Worm (Caenorhabditis elegans) whole organism, young adult: ENCODE results near the gene rpac-19.
A peak's percentile ranks its signal among the peaks of the same experiment; 100 is the strongest.

ENCODE experiments used
- B0019.2 ChIP-seq: fragments of 200-800 bp; sonication (Bioruptor generic); conservative IDR thresholded peaks from 2 replicates; pipeline ENCODE4 v1.3.6; 2022; ENCODE audit warnings: missing genetic modification reagents, missing genetic modification characterization, missing compliant biosample characterization
- B0336.3 ChIP-seq: fragments of 200-800 bp; sonication (Bioruptor generic); IDR thresholded peaks from 2 replicates; pipeline ENCODE4 v1.3.6; 2022; ENCODE audit warnings: missing genetic modification characterization, missing compliant biosample characterization
- C06A6.2 ChIP-seq: fragments of 200-800 bp; sonication (Bioruptor generic); conservative IDR thresholded peaks from 2 replicates; pipeline ENCODE4 v1.3.6; 2022; ENCODE audit warnings: missing genetic modification characterization, missing compliant biosample characterization
- D2030.7 ChIP-seq: fragments of 200-800 bp; sonication (Bioruptor generic); IDR thresholded peaks from 2 replicates; pipeline ENCODE4 v1.3.6; 2022; ENCODE audit warnings: missing genetic modification reagents, missing genetic modification characterization, missing compliant biosample characterization
- F49E8.2 ChIP-seq: sonication (generic microtip); optimal IDR thresholded peaks from 3 replicates; lab custom pipeline; 2017; ENCODE audit warnings: missing genetic modification characterization, mild to moderate bottlenecking, missing compliant biosample characterization, antibody characterized with exemption, moderate library complexity; ENCODE audit not compliant: insufficient read depth
- F52B5.7 ChIP-seq: sonication (generic microtip); optimal IDR thresholded peaks from 2 replicates; lab custom pipeline; 2016; ENCODE audit warnings: mild to moderate bottlenecking, missing genetic modification characterization, missing compliant biosample characterization
- F55B11.4 ChIP-seq: sonication (generic microtip); optimal IDR thresholded peaks from 2 replicates; lab custom pipeline; 2016; ENCODE audit warnings: missing compliant biosample characterization, missing genetic modification characterization, borderline replicate concordance; ENCODE audit not compliant: insufficient read depth
- K11D2.4 ChIP-seq: fragments of 200-800 bp; sonication (Bioruptor generic); IDR thresholded peaks from 2 replicates; pipeline ENCODE4 v1.3.6; 2022; ENCODE audit warnings: missing genetic modification reagents, missing genetic modification characterization, missing compliant biosample characterization
- Y53G8AR.9 ChIP-seq: fragments of 200-800 bp; sonication (Bioruptor generic); conservative IDR thresholded peaks from 2 replicates; pipeline ENCODE4 v1.3.6; 2022; ENCODE audit warnings: missing genetic modification reagents, missing genetic modification characterization, missing compliant biosample characterization
- Y67H2A.10 ChIP-seq: fragments of 200-800 bp; sonication (Bioruptor generic); conservative IDR thresholded peaks from 2 replicates; pipeline ENCODE4 v1.3.6; 2022; ENCODE audit warnings: missing genetic modification reagents, missing genetic modification characterization, missing compliant biosample characterization
- ama-1 ChIP-seq, 3 experiments: fragments of 150-350 bp in 1 of 3; sonication (generic microtip) in 2 of 3; optimal IDR thresholded peaks; 2 replicates each; lab custom pipeline; 2014 to 2018; ENCODE audit warnings: missing biosample characterization in 2 of 3, missing genetic modification characterization in 2 of 3, missing genetic modification reagents in 2 of 3
- atf-7 ChIP-seq: sonication (generic microtip); optimal IDR thresholded peaks from 2 replicates; lab custom pipeline; 2017; ENCODE audit warnings: mild to moderate bottlenecking, missing genetic modification characterization, missing compliant biosample characterization
- attf-5 ChIP-seq: fragments of 200-800 bp; sonication (Bioruptor generic); optimal IDR thresholded peaks from 2 replicates; lab custom pipeline; 2018; ENCODE audit warnings: mild to moderate bottlenecking, missing genetic modification characterization, missing compliant biosample characterization
- bed-1 ChIP-seq: fragments of 200-800 bp; sonication (Bioruptor generic); IDR thresholded peaks from 2 replicates; pipeline ENCODE4 v1.3.6; 2022; ENCODE audit warnings: missing genetic modification reagents, missing genetic modification characterization, missing compliant biosample characterization
- ccch-3 ChIP-seq: fragments of 200-800 bp; sonication (Bioruptor generic); optimal IDR thresholded peaks from 2 replicates; lab custom pipeline; 2018; ENCODE audit warnings: mild to moderate bottlenecking, missing genetic modification characterization, missing compliant biosample characterization
- cebp-1 ChIP-seq, 2 experiments: fragments of 200-800 bp in 1 of 2; sonication (Bioruptor generic) in 1 of 2; sonication (generic microtip) in 1 of 2; IDR thresholded peaks in 1 of 2; optimal IDR thresholded peaks in 1 of 2; 2 replicates each; pipeline versions ENCODE4 v1.3.6 to Lab custom; 2017 to 2022; ENCODE audit warnings: missing compliant biosample characterization in 2 of 2, missing genetic modification characterization in 2 of 2, mild to moderate bottlenecking in 1 of 2, missing genetic modification reagents in 1 of 2, moderate library complexity in 1 of 2
- cebp-2 ChIP-seq: fragments of 200-800 bp; sonication (Bioruptor generic); IDR thresholded peaks from 2 replicates; pipeline ENCODE4 v1.3.6; 2022; ENCODE audit warnings: missing genetic modification characterization, missing compliant biosample characterization
- ceh-100 ChIP-seq: fragments of 200-800 bp; sonication (Bioruptor generic); IDR thresholded peaks from 2 replicates; pipeline ENCODE4 v1.3.6; 2022; ENCODE audit warnings: missing genetic modification reagents, missing genetic modification characterization, missing compliant biosample characterization
- ceh-40 ChIP-seq: fragments of 200-800 bp; sonication (Bioruptor generic); IDR thresholded peaks from 2 replicates; pipeline ENCODE4 v1.3.6; 2022; ENCODE audit warnings: missing genetic modification characterization, missing compliant biosample characterization
- dpl-1 ChIP-seq: fragments of 150-350 bp; optimal IDR thresholded peaks from 2 replicates; lab custom pipeline; 2014; ENCODE audit warnings: missing biosample characterization, missing genetic modification reagents, missing genetic modification characterization
- efl-1 ChIP-seq: fragments of 150-350 bp; optimal IDR thresholded peaks from 2 replicates; lab custom pipeline; 2014; ENCODE audit warnings: missing biosample characterization, missing genetic modification reagents, missing genetic modification characterization
- egl-18 ChIP-seq: fragments of 200-800 bp; sonication (Bioruptor generic); IDR thresholded peaks from 2 replicates; pipeline ENCODE4 v1.3.6; 2022; ENCODE audit warnings: missing genetic modification reagents, missing genetic modification characterization, missing compliant biosample characterization
- egl-44 ChIP-seq: fragments of 200-800 bp; sonication (Bioruptor generic); IDR thresholded peaks from 2 replicates; pipeline ENCODE4 v1.3.6; 2022; ENCODE audit warnings: missing genetic modification reagents, missing genetic modification characterization, missing compliant biosample characterization
- fkh-3 ChIP-seq: sonication (generic microtip); optimal IDR thresholded peaks from 2 replicates; lab custom pipeline; 2016; ENCODE audit warnings: mild to moderate bottlenecking, missing genetic modification characterization, missing compliant biosample characterization
- gei-17 ChIP-seq: fragments of 200-800 bp; sonication (Bioruptor generic); optimal IDR thresholded peaks from 2 replicates; lab custom pipeline; 2018; ENCODE audit warnings: mild to moderate bottlenecking, missing genetic modification characterization, missing compliant biosample characterization
- hlh-12 ChIP-seq: sonication (generic microtip); optimal IDR thresholded peaks from 2 replicates; lab custom pipeline; 2016; ENCODE audit warnings: missing genetic modification characterization, missing compliant biosample characterization
- hrde-1 ChIP-seq: sonication (generic microtip); optimal IDR thresholded peaks from 2 replicates; lab custom pipeline; 2016; ENCODE audit warnings: missing genetic modification characterization, mild to moderate bottlenecking, missing compliant biosample characterization, moderate library complexity, missing genotype, missing genetic modification reagents, borderline replicate concordance
- lin-26 ChIP-seq: fragments of 200-800 bp; sonication (Bioruptor generic); IDR thresholded peaks from 2 replicates; pipeline ENCODE4 v1.3.6; 2022; ENCODE audit warnings: missing genetic modification reagents, missing genetic modification characterization, missing compliant biosample characterization
- lin-40 ChIP-seq: sonication (generic microtip); optimal IDR thresholded peaks from 2 replicates; lab custom pipeline; 2016; ENCODE audit warnings: missing genetic modification characterization, mild to moderate bottlenecking, missing compliant biosample characterization, missing genotype, missing genetic modification reagents
- lin-54 ChIP-seq: fragments of 200-800 bp; sonication (Bioruptor generic); optimal IDR thresholded peaks from 2 replicates; lab custom pipeline; 2018; ENCODE audit warnings: mild to moderate bottlenecking, missing genetic modification characterization, missing compliant biosample characterization
- lsy-27 ChIP-seq: sonication (generic microtip); optimal IDR thresholded peaks from 2 replicates; lab custom pipeline; 2017; ENCODE audit warnings: missing genetic modification characterization, mild to moderate bottlenecking, missing compliant biosample characterization, antibody characterized with exemption, missing genotype, borderline replicate concordance; ENCODE audit not compliant: insufficient read depth
- mcd-1 ChIP-seq: fragments of 200-800 bp; sonication (Bioruptor generic); IDR thresholded peaks from 2 replicates; pipeline ENCODE4 v1.3.6; 2022; ENCODE audit warnings: missing genetic modification reagents, missing genetic modification characterization, missing compliant biosample characterization
- nfya-2 ChIP-seq: fragments of 200-800 bp; sonication (Bioruptor generic); IDR thresholded peaks from 2 replicates; pipeline ENCODE4 v1.3.6; 2022; ENCODE audit warnings: missing genetic modification reagents, missing genetic modification characterization, missing compliant biosample characterization
- nhr-120 ChIP-seq: fragments of 200-800 bp; sonication (Bioruptor generic); IDR thresholded peaks from 2 replicates; pipeline ENCODE4 v1.3.6; 2022; ENCODE audit warnings: missing genetic modification characterization, missing compliant biosample characterization
- nhr-90 ChIP-seq: sonication (generic microtip); optimal IDR thresholded peaks from 2 replicates; lab custom pipeline; 2016; ENCODE audit warnings: missing genotype, mild to moderate bottlenecking, missing genetic modification characterization, missing compliant biosample characterization
- pbrm-1 ChIP-seq: fragments of 200-800 bp; sonication (Bioruptor generic); IDR thresholded peaks from 2 replicates; pipeline ENCODE4 v1.3.6; 2022; ENCODE audit warnings: missing genetic modification reagents, missing genetic modification characterization, missing compliant biosample characterization
- rcor-1 ChIP-seq: fragments of 200-800 bp; sonication (Bioruptor generic); IDR thresholded peaks from 2 replicates; pipeline ENCODE4 v1.3.6; 2022; ENCODE audit warnings: missing genetic modification reagents, missing genetic modification characterization, missing compliant biosample characterization
- rpc-1 ChIP-seq, 2 experiments: fragments of 150-350 bp in 1 of 2; sonication (generic microtip) in 1 of 2; optimal IDR thresholded peaks; 2 replicates each; lab custom pipeline; 2014 to 2018; ENCODE audit warnings: missing biosample characterization in 1 of 2, missing genetic modification characterization in 1 of 2, missing genetic modification reagents in 1 of 2, missing genotype in 1 of 2
- snpc-1.3 ChIP-seq: sonication (generic microtip); optimal IDR thresholded peaks from 2 replicates; lab custom pipeline; 2017; ENCODE audit warnings: missing genetic modification characterization, mild to moderate bottlenecking, missing compliant biosample characterization, antibody characterized with exemption, moderate library complexity, missing genotype, missing genetic modification reagents; ENCODE audit not compliant: insufficient read depth
- snpc-3.4 ChIP-seq: sonication (generic microtip); optimal IDR thresholded peaks from 2 replicates; lab custom pipeline; 2017; ENCODE audit warnings: missing genetic modification characterization, mild to moderate bottlenecking, missing compliant biosample characterization, antibody characterized with exemption, moderate library complexity, missing genotype, missing genetic modification reagents
- snpc-4 ChIP-seq, 5 experiments: fragments of 150-350 bp in 1 of 5; sonication (generic microtip) in 4 of 5; optimal IDR thresholded peaks; 2 replicates each; lab custom pipeline; 2014 to 2018; ENCODE audit warnings: missing genetic modification characterization in 5 of 5, missing biosample characterization in 3 of 5, antibody characterized with exemption in 2 of 5, mild to moderate bottlenecking in 2 of 5, missing compliant biosample characterization in 2 of 5, missing genotype in 2 of 5, moderate library complexity in 2 of 5, missing genetic modification reagents in 1 of 5
- tbp1 ChIP-seq: fragments of 200-800 bp; sonication (Bioruptor generic); optimal IDR thresholded peaks from 2 replicates; lab custom pipeline; 2018; ENCODE audit warnings: mild to moderate bottlenecking, missing genetic modification characterization, missing compliant biosample characterization
- unc-62 ChIP-seq: fragments of 150-350 bp; optimal IDR thresholded peaks from 2 replicates; lab custom pipeline; 2014; ENCODE audit warnings: missing biosample characterization, missing genetic modification reagents, missing genetic modification characterization
- xnd-1 ChIP-seq: sonication (generic microtip); optimal IDR thresholded peaks from 2 replicates; lab custom pipeline; 2016; ENCODE audit warnings: missing genotype, missing genetic modification reagents, missing genetic modification characterization, missing compliant biosample characterization
- zfh-2 ChIP-seq: fragments of 200-800 bp; sonication (Bioruptor generic); conservative IDR thresholded peaks from 2 replicates; pipeline ENCODE4 v1.3.6; 2022; ENCODE audit warnings: missing genetic modification reagents, missing genetic modification characterization, missing compliant biosample characterization
- ztf-22 ChIP-seq: fragments of 200-800 bp; sonication (Bioruptor generic); optimal IDR thresholded peaks from 2 replicates; lab custom pipeline; 2018; ENCODE audit warnings: mild to moderate bottlenecking, missing genetic modification characterization, moderate library complexity, missing compliant biosample characterization
- ztf-3 ChIP-seq: fragments of 200-800 bp; sonication (Bioruptor generic); optimal IDR thresholded peaks from 2 replicates; lab custom pipeline; 2018; ENCODE audit warnings: mild to moderate bottlenecking, missing genetic modification characterization, missing compliant biosample characterization

Gene rpac-19

DNA sequence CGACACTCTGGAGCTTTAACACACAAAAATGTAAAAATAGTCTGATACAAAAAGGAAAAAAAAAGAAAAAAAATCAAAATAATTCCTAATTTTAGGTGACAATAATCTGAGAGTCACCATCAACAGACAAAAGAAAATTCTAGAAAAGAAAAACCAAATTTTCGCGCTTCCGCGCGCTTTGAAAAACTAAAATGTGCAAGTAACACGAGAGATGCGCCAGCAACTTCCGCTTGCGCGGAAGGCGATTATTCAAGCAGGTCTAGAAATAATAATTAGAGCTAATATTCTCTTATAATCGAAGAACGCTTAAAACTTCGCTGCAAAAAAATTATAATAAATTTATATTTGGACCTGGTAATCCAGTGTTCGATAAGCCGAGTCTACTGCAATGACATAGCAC lies 12.8 kb downstream of the rpac-19 start (continued):
- TF ChIP-seq mcd-1 (GFP tag; lab: Robert Waterston, UW) (peak; percentile 95), F49E8.2 (tag; lab: Kevin White, UChicago) (peak; percentile 97), unc-62 (GFP tag; lab: Kevin White, UChicago) (no peak), fkh-3 (tag; lab: Kevin White, UChicago) (no peak), rcor-1 (GFP tag; lab: Robert Waterston, UW) (peak; percentile 97), egl-44 (GFP tag; lab: Robert Waterston, UW) (no peak), nfya-2 (peak; percentile 87; the same call in 1 of the 2 replicates), cebp-2 (GFP tag; lab: Robert Waterston, UW) (no peak), ccch-3 (GFP tag; lab: Kevin White, UChicago) (no peak), F52B5.7 (tag; lab: Kevin White, UChicago) (no peak), tbp1 (GFP tag; lab: Kevin White, UChicago) (peak; percentile 75), attf-5 (GFP tag; lab: Kevin White, UChicago) (no peak), snpc-3.4 (tag; lab: Kevin White, UChicago) (peak; percentile 97), egl-18 (GFP tag; lab: Robert Waterston, UW) (0 out of 2 replicates have a peak, but pooled peaks have one; percentile 49), lin-26 (peak; percentile 87), cebp-1 (GFP tag; IDR thresholded peaks at IDR 0.05; lab: Robert Waterston, UW) (no peak), cebp-1 (tag; optimal IDR thresholded peaks at IDR 0.05; lab: Kevin White, UChicago) (peak; percentile 33), ceh-40 (0 out of 2 replicates have a peak, but pooled peaks have one; percentile 48), nhr-90 (tag; lab: Kevin White, UChicago) (no peak), bed-1 (0 out of 2 replicates have a peak, but pooled peaks have one; percentile 25), F55B11.4 (tag; lab: Kevin White, UChicago) (no peak), C06A6.2 (GFP tag; lab: Robert Waterston, UW) (no peak), zfh-2 (no peak), dpl-1 (GFP tag; lab: Kevin White, UChicago) (peak; percentile 99), gei-17 (no peak), lin-40 (no peak), ztf-3 (GFP tag; lab: Kevin White, UChicago) (no peak), B0019.2 (peak; percentile 99), K11D2.4 (GFP tag; lab: Robert Waterston, UW) (0 out of 2 replicates have a peak, but pooled peaks have one; percentile 21), ceh-100 (peak; percentile 85), ztf-22 (no peak), snpc-1.3 (tag; lab: Kevin White, UChicago) (peak; percentile 96), hrde-1 (tag; lab: Kevin White, UChicago) (peak; percentile 91), nhr-120 (GFP tag; lab: Robert Waterston, UW) (no peak), xnd-1 (tag; lab: Kevin White, UChicago) (peak; percentile 100)

- TF ChIP-seq snpc-4 (GFP tag; optimal IDR thresholded peaks at IDR 0.05; lab: Kevin White, UChicago) (no peak), snpc-4 (tag; optimal IDR thresholded peaks at IDR 0.05; lab: Kevin White, UChicago) (peak in 1 of 4 experiments; percentile 5), efl-1 (GFP tag; lab: Kevin White, UChicago) (peak; percentile 2), D2030.7 (GFP tag; lab: Robert Waterston, UW) (no peak), Y53G8AR.9 (no peak; the same call in 1 of the 2 replicates), ama-1 (optimal IDR thresholded peaks at IDR 0.05; lab: Kevin White, UChicago) (no peak), ama-1 (GFP tag; optimal IDR thresholded peaks at IDR 0.05; lab: Kevin White, UChicago) (no peak), rpc-1 (optimal IDR thresholded peaks at IDR 0.05; lab: Kevin White, UChicago) (no peak), rpc-1 (tag; optimal IDR thresholded peaks at IDR 0.05; lab: Kevin White, UChicago) (no peak), lin-40 (no peak), hlh-12 (tag; lab: Kevin White, UChicago) (no peak), Y67H2A.10 (GFP tag; lab: Robert Waterston, UW) (no peak), lin-54 (GFP tag; lab: Kevin White, UChicago) (peak; percentile 4), B0336.3 (GFP tag; lab: Robert Waterston, UW) (no peak), lsy-27 (no peak), pbrm-1 (GFP tag; lab: Robert Waterston, UW) (peak; percentile 57; the same call in 1 of the 2 replicates), atf-7 (tag; lab: Kevin White, UChicago) (no peak)
Observed at ce11 chrIII:9616426-9616825, 13.3 kb downstream of the rpac-19 start, which contains the start of gene hcp-3. TSS of gene hcp-3 (minus strand) at chrIII:9616470.
